Worm (Caenorhabditis elegans) whole organism, mixed stage, embryonic: ENCODE data around the gene ZK1037.6.
A peak's percentile ranks its signal among the peaks of the same experiment; 100 is the strongest.

Source experiments
- M03D4.4 ChIP-seq: sonication (generic microtip); optimal IDR thresholded peaks from 2 replicates; lab custom pipeline; 2017; ENCODE audit warnings: mild to moderate bottlenecking, missing genetic modification characterization, missing compliant biosample characterization
- bed-3 ChIP-seq: fragments of 200-800 bp; sonication (Bioruptor generic); optimal IDR thresholded peaks from 3 replicates; lab custom pipeline; 2018; ENCODE audit warnings: mild to moderate bottlenecking, missing genetic modification characterization, moderate library complexity, missing compliant biosample characterization
- blmp-1 ChIP-seq: fragments of 150-350 bp; optimal IDR thresholded peaks from 2 replicates; lab custom pipeline; 2014; ENCODE audit warnings: missing biosample characterization, missing genetic modification characterization
- ceh-39 ChIP-seq: fragments of 150-350 bp; optimal IDR thresholded peaks from 2 replicates; lab custom pipeline; 2014; ENCODE audit warnings: missing biosample characterization, missing genetic modification characterization
- ceh-43 ChIP-seq: fragments of 200-800 bp; sonication (Bioruptor generic); optimal IDR thresholded peaks from 2 replicates; lab custom pipeline; 2018; ENCODE audit warnings: mild to moderate bottlenecking, missing genetic modification characterization, moderate library complexity, missing compliant biosample characterization
- ces-1 ChIP-seq: fragments of 150-350 bp; optimal IDR thresholded peaks from 2 replicates; lab custom pipeline; 2014; ENCODE audit warnings: missing biosample characterization, missing genetic modification reagents, missing genetic modification characterization
- cnd-1 ChIP-seq: fragments of 200-800 bp; sonication (Bioruptor generic); optimal IDR thresholded peaks from 2 replicates; lab custom pipeline; 2018; ENCODE audit warnings: mild to moderate bottlenecking, missing genetic modification characterization, missing compliant biosample characterization
- drap-1 ChIP-seq: fragments of 200-800 bp; sonication (Bioruptor generic); optimal IDR thresholded peaks from 3 replicates; lab custom pipeline; 2018; ENCODE audit warnings: mild to moderate bottlenecking, missing genetic modification characterization, missing compliant biosample characterization
- elt-1 ChIP-seq: sonication (generic microtip); optimal IDR thresholded peaks from 2 replicates; lab custom pipeline; 2017; ENCODE audit warnings: missing genetic modification characterization, mild to moderate bottlenecking, missing compliant biosample characterization, antibody characterized with exemption, moderate library complexity, borderline replicate concordance; ENCODE audit not compliant: insufficient read depth
- elt-3 ChIP-seq: fragments of 150-350 bp; optimal IDR thresholded peaks from 2 replicates; lab custom pipeline; 2014; ENCODE audit warnings: missing biosample characterization, missing genetic modification characterization
- flh-1 ChIP-seq: fragments of 200-800 bp; sonication (Bioruptor generic); optimal IDR thresholded peaks from 2 replicates; lab custom pipeline; 2018; ENCODE audit warnings: mild to moderate bottlenecking, missing genetic modification characterization, moderate library complexity, missing compliant biosample characterization
- ham-2 ChIP-seq: fragments of 200-800 bp; sonication (Bioruptor generic); optimal IDR thresholded peaks from 2 replicates; lab custom pipeline; 2018; ENCODE audit warnings: mild to moderate bottlenecking, missing genetic modification characterization, missing compliant biosample characterization
- hlh-1 ChIP-seq: fragments of 150-350 bp; optimal IDR thresholded peaks from 2 replicates; lab custom pipeline; 2014; ENCODE audit warnings: missing biosample characterization, missing genetic modification reagents, missing genetic modification characterization
- lin-13 ChIP-seq: fragments of 150-350 bp; optimal IDR thresholded peaks from 2 replicates; lab custom pipeline; 2014; ENCODE audit warnings: missing biosample characterization, missing genetic modification characterization
- lin-32 ChIP-seq: fragments of 200-800 bp; sonication (Bioruptor generic); optimal IDR thresholded peaks from 2 replicates; lab custom pipeline; 2018; ENCODE audit warnings: mild to moderate bottlenecking, missing genetic modification characterization, missing compliant biosample characterization
- lsy-2 ChIP-seq: fragments of 150-350 bp; optimal IDR thresholded peaks from 2 replicates; lab custom pipeline; 2014; ENCODE audit warnings: missing biosample characterization, missing genetic modification characterization
- mep-1 ChIP-seq: fragments of 150-350 bp; optimal IDR thresholded peaks from 2 replicates; lab custom pipeline; 2017; ENCODE audit warnings: missing biosample characterization, missing genetic modification reagents, missing genetic modification characterization, inconsistent platforms
- mls-2 ChIP-seq: sonication (generic microtip); optimal IDR thresholded peaks from 2 replicates; lab custom pipeline; 2016; ENCODE audit warnings: mild to moderate bottlenecking, missing genetic modification characterization, moderate library complexity, missing compliant biosample characterization
- nhr-12 ChIP-seq: fragments of 150-350 bp; optimal IDR thresholded peaks from 2 replicates; lab custom pipeline; 2014; ENCODE audit warnings: missing biosample characterization, missing genetic modification characterization
- nhr-237 ChIP-seq: fragments of 150-350 bp; optimal IDR thresholded peaks from 2 replicates; lab custom pipeline; 2014; ENCODE audit warnings: missing biosample characterization, missing genetic modification characterization
- nhr-28 ChIP-seq: fragments of 150-350 bp; optimal IDR thresholded peaks from 2 replicates; lab custom pipeline; 2014; ENCODE audit warnings: missing biosample characterization, missing genetic modification characterization
- nhr-76 ChIP-seq: sonication (generic microtip); optimal IDR thresholded peaks from 2 replicates; lab custom pipeline; 2017; ENCODE audit warnings: missing biosample characterization, missing genetic modification characterization
- pha-4 ChIP-seq: fragments of 150-350 bp; optimal IDR thresholded peaks from 2 replicates; lab custom pipeline; 2018; ENCODE audit warnings: missing biosample characterization, missing genetic modification reagents, missing genetic modification characterization
- sem-2 ChIP-seq: fragments of 200-800 bp; sonication (Bioruptor generic); optimal IDR thresholded peaks from 2 replicates; lab custom pipeline; 2018; ENCODE audit warnings: mild to moderate bottlenecking, missing genetic modification characterization, missing compliant biosample characterization
- snpc-4 ChIP-seq: fragments of 150-350 bp; optimal IDR thresholded peaks from 2 replicates; lab custom pipeline; 2014; ENCODE audit warnings: missing biosample characterization, missing genetic modification characterization
- sptf-1 ChIP-seq: sonication (generic microtip); optimal IDR thresholded peaks from 2 replicates; lab custom pipeline; 2017; ENCODE audit warnings: mild to moderate bottlenecking, missing genetic modification characterization, moderate library complexity, missing compliant biosample characterization
- tbx-8 ChIP-seq: fragments of 200-800 bp; sonication (Bioruptor generic); optimal IDR thresholded peaks from 2 replicates; lab custom pipeline; 2018; ENCODE audit warnings: mild to moderate bottlenecking, missing genetic modification characterization, moderate library complexity, missing compliant biosample characterization
- unc-120 ChIP-seq: sonication (generic microtip); optimal IDR thresholded peaks from 2 replicates; lab custom pipeline; 2017; ENCODE audit warnings: missing genetic modification characterization, missing compliant biosample characterization; ENCODE audit not compliant: poor library complexity, severe bottlenecking
- unc-39 ChIP-seq: fragments of 150-350 bp; optimal IDR thresholded peaks from 2 replicates; lab custom pipeline; 2014; ENCODE audit warnings: missing biosample characterization, missing genetic modification characterization
- unc-62 ChIP-seq: fragments of 150-350 bp; optimal IDR thresholded peaks from 2 replicates; lab custom pipeline; 2014; ENCODE audit warnings: missing biosample characterization, missing genetic modification reagents, missing genetic modification characterization
- zip-8 ChIP-seq: fragments of 150-350 bp; optimal IDR thresholded peaks from 2 replicates; lab custom pipeline; 2014; ENCODE audit warnings: missing biosample characterization, missing genetic modification characterization
- ztf-11 ChIP-seq: fragments of 150-350 bp; optimal IDR thresholded peaks from 2 replicates; lab custom pipeline; 2014; ENCODE audit warnings: missing biosample characterization, missing genetic modification characterization

The ZK1037.6 gene

ce11 chrV:15327745-15328447 lies at the start of gene ZK1037.6:
TSS of gene ZK1037.6 (minus strand) at chrV:15327795.
- TF ChIP-seq M03D4.4 (no peak), snpc-4 (tag; lab: Kevin White, UChicago) (no peak), bed-3 (GFP tag; lab: Kevin White, UChicago) (no peak), tbx-8 (GFP tag; lab: Kevin White, UChicago) (no peak), ceh-43 (GFP tag; lab: Kevin White, UChicago) (no peak), elt-1 (tag; lab: Kevin White, UChicago) (no peak), mep-1 (tag; lab: Kevin White, UChicago) (no peak), ham-2 (GFP tag; lab: Kevin White, UChicago) (no peak), unc-120 (no peak), unc-39 (tag; lab: Kevin White, UChicago) (no peak), sptf-1 (tag; lab: Kevin White, UChicago) (no peak), lin-32 (no peak), ces-1 (no peak), cnd-1 (no peak), lin-13 (tag; lab: Kevin White, UChicago) (no peak), nhr-12 (no peak), drap-1 (no peak), pha-4 (no peak), unc-62 (GFP tag; lab: Kevin White, UChicago) (no peak)

- TF ChIP-seq mep-1 (tag; lab: Kevin White, UChicago), result no peak
Measured at ce11 chrV:15376223-15376622, 48.6 kb upstream of the ZK1037.6 start, which contains the start of gene srh-52. TSS of gene srh-52 (minus strand) at chrV:15376323.

ce11 chrV:15369707-15370106 lies 42.1 kb upstream of the ZK1037.6 start, which contains the start of gene nhr-269:
TSS of gene nhr-269 (minus strand) at chrV:15369807.
- TF ChIP-seq elt-1 (tag; lab: Kevin White, UChicago), result no peak
- no peak for TF ChIP-seq mls-2 (tag; lab: Kevin White, UChicago)
- TF ChIP-seq nhr-28 (tag; lab: Kevin White, UChicago), result no peak
- TF ChIP-seq pha-4, result no peak
- TF ChIP-seq flh-1, result no peak
- TF ChIP-seq M03D4.4, result no peak
- TF ChIP-seq sem-2 (GFP tag; lab: Kevin White, UChicago), result no peak
- no peak for TF ChIP-seq ceh-39 (tag; lab: Kevin White, UChicago)
- TF ChIP-seq nhr-76, result no peak
- TF ChIP-seq cnd-1, result no peak

ce11 chrV:15367770-15368169 lies 40.2 kb upstream of the ZK1037.6 start:
- no peak for TF ChIP-seq mls-2 (tag; lab: Kevin White, UChicago)
- TF ChIP-seq lin-32, result no peak
- no peak for TF ChIP-seq ham-2 (GFP tag; lab: Kevin White, UChicago)
- TF ChIP-seq unc-39 (tag; lab: Kevin White, UChicago), result no peak
- no peak for TF ChIP-seq lsy-2
- TF ChIP-seq unc-120, result no peak
- TF ChIP-seq nhr-12, result no peak
- no peak for TF ChIP-seq nhr-28 (tag; lab: Kevin White, UChicago)
- no peak for TF ChIP-seq blmp-1 (tag; lab: Kevin White, UChicago)
- TF ChIP-seq elt-3 (tag; lab: Kevin White, UChicago), result no peak
- TF ChIP-seq zip-8 (tag; lab: Kevin White, UChicago), result no peak
- no peak for TF ChIP-seq nhr-76
- no peak for TF ChIP-seq ztf-11 (tag; lab: Kevin White, UChicago)
- no peak for TF ChIP-seq nhr-237 (tag; lab: Kevin White, UChicago)
- TF ChIP-seq snpc-4 (tag; lab: Kevin White, UChicago), result no peak
- TF ChIP-seq bed-3 (GFP tag; lab: Kevin White, UChicago), result no peak
- no peak for TF ChIP-seq hlh-1 (tag; lab: Kevin White, UChicago)
- TF ChIP-seq ceh-43 (GFP tag; lab: Kevin White, UChicago), result no peak

- peak; percentile 32 for TF ChIP-seq hlh-1 (tag; lab: Kevin White, UChicago)
Measured at ce11 chrV:15361412-15361811, 33.8 kb upstream of the ZK1037.6 start, which contains the start of gene ech-1.1. TSS of gene ech-1.1 (minus strand) at chrV:15361512.
